Fruit fly (Drosophila melanogaster): ENCODE data around the gene Fum2.

Gene Fum2

dm6 chrX:6642593-6643257 lies 38.8 kb upstream of the Fum2 start (continued):
- TF ChIP-seq Bdp1 (GFP tag; optimal IDR thresholded peaks at IDR 0.05) (no peak), fd102C (GFP tag; optimal IDR thresholded peaks at IDR 0.05) (no peak), CG12299 (tag; optimal IDR thresholded peaks at IDR 0.05) (no peak), dmrt99B (tag; optimal IDR thresholded peaks at IDR 0.05) (peak; percentile 38), Lim3 (GFP tag; IDR thresholded peaks at IDR 0.05) (no peak), Usf (GFP tag; optimal IDR thresholded peaks at IDR 0.05) (no peak), sna (GFP tag; IDR thresholded peaks at IDR 0.05; ENCODE audit: partially characterized antibody) (no peak), Ptx1 (GFP tag; IDR thresholded peaks at IDR 0.05) (0 out of 2 replicates have a peak, but pooled peaks have one; percentile 7), CG30403 (GFP tag; optimal IDR thresholded peaks at IDR 0.05) (peak; percentile 7), CG15073 (GFP tag; optimal IDR thresholded peaks at IDR 0.05) (peak; percentile 7), CG6683 (GFP tag; optimal IDR thresholded peaks at IDR 0.05) (no peak), CG7963 (GFP tag; IDR thresholded peaks at IDR 0.05; ENCODE audit: partially characterized antibody) (no peak), fd96Cb (tag; optimal IDR thresholded peaks at IDR 0.05) (peak; percentile 34), CG2678 (tag; optimal IDR thresholded peaks at IDR 0.05) (peak; percentile 42), Dref (GFP tag; IDR thresholded peaks at IDR 0.05) (no peak), CG18011 (GFP tag; optimal IDR thresholded peaks at IDR 0.05) (no peak), CG10543 (GFP tag; optimal IDR thresholded peaks at IDR 0.05) (no peak), CG9876 (GFP tag; optimal IDR thresholded peaks at IDR 0.05) (no peak), ken (GFP tag; IDR thresholded peaks at IDR 0.05) (no peak), lbe (GFP tag; optimal IDR thresholded peaks at IDR 0.05) (no peak), CG4424 (GFP tag; optimal IDR thresholded peaks at IDR 0.05) (peak; percentile 31), knrl (GFP tag; IDR thresholded peaks at IDR 0.05; ENCODE audit: partially characterized antibody) (no peak), C15 (GFP tag; IDR thresholded peaks at IDR 0.05) (no peak), Atf3 (GFP tag; optimal IDR thresholded peaks at IDR 0.05) (no peak), schlank (tag; optimal IDR thresholded peaks at IDR 0.05) (no peak), vfl (GFP tag; optimal IDR thresholded peaks at IDR 0.05) (no peak), sug (tag; optimal IDR thresholded peaks at IDR 0.05) (no peak), Hr78 (GFP tag; optimal IDR thresholded peaks at IDR 0.05) (no peak), Six4 (GFP tag; optimal IDR thresholded peaks at IDR 0.05) (no peak), CG11247 (GFP tag; IDR thresholded peaks at IDR 0.05) (no peak), crc (GFP tag; optimal IDR thresholded peaks at IDR 0.05) (no peak), CG9609 (GFP tag; optimal IDR thresholded peaks at IDR 0.05) (no peak), mld (GFP tag; IDR thresholded peaks at IDR 0.05; ENCODE audit: partially characterized antibody) (no peak), CG8290 (GFP tag; optimal IDR thresholded peaks at IDR 0.05) (no peak), CG8290 (tag; optimal IDR thresholded peaks at IDR 0.05) (no peak), eve (GFP tag; optimal IDR thresholded peaks at IDR 0.05) (no peak), exex (tag; optimal IDR thresholded peaks at IDR 0.05) (no peak), CG1603 (tag; optimal IDR thresholded peaks at IDR 0.05) (peak; percentile 54), nmo (GFP tag; optimal IDR thresholded peaks at IDR 0.05) (peak; percentile 24), CG10147 (GFP tag; optimal IDR thresholded peaks at IDR 0.05) (no peak), CG16813 (GFP tag; IDR thresholded peaks at IDR 0.05; ENCODE audit: partially characterized antibody) (no peak), CG7556 (GFP tag; optimal IDR thresholded peaks at IDR 0.05) (peak; percentile 8), Aef1 (GFP tag; IDR thresholded peaks at IDR 0.05) (no peak), pb (GFP tag; optimal IDR thresholded peaks at IDR 0.05) (no peak), sc (optimal IDR thresholded peaks at IDR 0.05) (no peak), sc (GFP tag; optimal IDR thresholded peaks at IDR 0.05) (peak; percentile 21), CG6689 (GFP tag; IDR thresholded peaks at IDR 0.05) (peak; percentile 38; the same call in 1 of the 2 replicates), phol (tag; optimal IDR thresholded peaks at IDR 0.05) (peak; percentile 49), sob (GFP tag; IDR thresholded peaks at IDR 0.05) (peak; percentile 18; the same call in 1 of the 2 replicates), CG17328 (GFP tag; IDR thresholded peaks at IDR 0.05) (peak; percentile 49; the same call in 1 of the 2 replicates)
